Worm (Caenorhabditis elegans) whole organism, L3 larva: Measurements from ENCODE around the gene T15B12.1.

Experiments used
- R02D3.7 ChIP-seq: fragments of 150-350 bp; optimal IDR thresholded peaks from 2 replicates; lab custom pipeline; 2014; ENCODE audit warnings: missing biosample characterization, missing genetic modification characterization
- ZK546.5 ChIP-seq: sonication (generic microtip); optimal IDR thresholded peaks from 2 replicates; lab custom pipeline; 2017; ENCODE audit warnings: missing biosample characterization, missing genetic modification characterization
- aly-2 ChIP-seq: fragments of 150-350 bp; optimal IDR thresholded peaks from 2 replicates; lab custom pipeline; 2014; ENCODE audit warnings: missing biosample characterization, missing genetic modification characterization
- ama-1 ChIP-seq: fragments of 150-350 bp; optimal IDR thresholded peaks from 2 replicates; lab custom pipeline; 2018
- ceh-16 ChIP-seq: sonication (generic microtip); optimal IDR thresholded peaks from 2 replicates; lab custom pipeline; 2017; ENCODE audit warnings: missing biosample characterization, missing genetic modification characterization
- ceh-28 ChIP-seq: fragments of 150-350 bp; optimal IDR thresholded peaks from 2 replicates; lab custom pipeline; 2014; ENCODE audit warnings: missing biosample characterization, missing genetic modification reagents, missing genetic modification characterization
- daf-12 ChIP-seq: fragments of 150-350 bp; optimal IDR thresholded peaks from 2 replicates; lab custom pipeline; 2014; ENCODE audit warnings: missing biosample characterization, missing genetic modification reagents, missing genetic modification characterization
- egl-27 ChIP-seq: sonication (generic microtip); optimal IDR thresholded peaks from 4 replicates; lab custom pipeline; 2017; ENCODE audit warnings: missing biosample characterization, missing genetic modification reagents, missing genetic modification characterization
- egl-5 ChIP-seq: fragments of 150-350 bp; optimal IDR thresholded peaks from 2 replicates; lab custom pipeline; 2017; ENCODE audit warnings: missing biosample characterization, missing genetic modification reagents, missing genetic modification characterization, inconsistent platforms
- elt-1 ChIP-seq: fragments of 150-350 bp; optimal IDR thresholded peaks from 2 replicates; lab custom pipeline; 2014; ENCODE audit warnings: missing biosample characterization, missing genetic modification characterization
- elt-2 ChIP-seq: sonication (generic microtip); optimal IDR thresholded peaks from 2 replicates; lab custom pipeline; 2016; ENCODE audit warnings: missing genetic modification reagents, mild to moderate bottlenecking, missing genetic modification characterization, missing compliant biosample characterization
- eor-1 ChIP-seq, 2 experiments: fragments of 150-350 bp; optimal IDR thresholded peaks; 2 replicates each; lab custom pipeline; 2014 to 2018; ENCODE audit warnings: missing biosample characterization in 2 of 2, missing genetic modification characterization in 2 of 2
- fkh-10 ChIP-seq: sonication (generic microtip); optimal IDR thresholded peaks from 2 replicates; lab custom pipeline; 2017; ENCODE audit warnings: missing biosample characterization, missing genetic modification reagents, missing genetic modification characterization
- lin-39 ChIP-seq: fragments of 150-350 bp; optimal IDR thresholded peaks from 2 replicates; lab custom pipeline; 2018; ENCODE audit warnings: missing biosample characterization, missing genetic modification reagents, missing genetic modification characterization
- mdl-1 ChIP-seq: fragments of 150-350 bp; optimal IDR thresholded peaks from 2 replicates; lab custom pipeline; 2014; ENCODE audit warnings: missing biosample characterization, missing genetic modification characterization
- mml-1 ChIP-seq: fragments of 150-350 bp; sonication (generic microtip); optimal IDR thresholded peaks from 3 replicates; lab custom pipeline; 2014; ENCODE audit warnings: missing biosample characterization, missing genetic modification characterization
- nfya-1 ChIP-seq: sonication (generic microtip); optimal IDR thresholded peaks from 2 replicates; lab custom pipeline; 2017; ENCODE audit warnings: missing genetic modification characterization, mild to moderate bottlenecking, missing compliant biosample characterization, antibody characterized with exemption, moderate library complexity; ENCODE audit not compliant: insufficient read depth
- nhr-11 ChIP-seq: fragments of 150-350 bp; optimal IDR thresholded peaks from 2 replicates; lab custom pipeline; 2014; ENCODE audit warnings: missing biosample characterization, missing genetic modification characterization
- nhr-12 ChIP-seq: fragments of 150-350 bp; optimal IDR thresholded peaks from 2 replicates; lab custom pipeline; 2014; ENCODE audit warnings: missing biosample characterization, missing genetic modification characterization
- nhr-23 ChIP-seq: fragments of 150-350 bp; optimal IDR thresholded peaks from 2 replicates; lab custom pipeline; 2014; ENCODE audit warnings: missing biosample characterization, missing genetic modification reagents, missing genetic modification characterization
- nhr-237 ChIP-seq: fragments of 150-350 bp; optimal IDR thresholded peaks from 2 replicates; lab custom pipeline; 2014; ENCODE audit warnings: missing biosample characterization, missing genetic modification characterization
- nhr-25 ChIP-seq: sonication (generic microtip); optimal IDR thresholded peaks from 2 replicates; lab custom pipeline; 2017; ENCODE audit warnings: missing biosample characterization, missing genetic modification characterization
- nhr-43 ChIP-seq: sonication (generic microtip); optimal IDR thresholded peaks from 2 replicates; lab custom pipeline; 2016; ENCODE audit warnings: mild to moderate bottlenecking, missing genetic modification characterization, missing compliant biosample characterization; ENCODE audit not compliant: poor library complexity, severe bottlenecking
- pha-4 ChIP-seq: fragments of 150-350 bp; optimal IDR thresholded peaks from 2 replicates; lab custom pipeline; 2014; ENCODE audit warnings: missing biosample characterization, missing genetic modification reagents, missing genetic modification characterization
- pqm-1 ChIP-seq: fragments of 150-350 bp; optimal IDR thresholded peaks from 2 replicates; lab custom pipeline; 2017; ENCODE audit warnings: missing biosample characterization, missing genetic modification characterization, inconsistent platforms
- skn-1 ChIP-seq: fragments of 150-350 bp; optimal IDR thresholded peaks from 2 replicates; lab custom pipeline; 2014; ENCODE audit warnings: missing biosample characterization, missing genetic modification characterization
- snpc-4 ChIP-seq: fragments of 150-350 bp; optimal IDR thresholded peaks from 2 replicates; lab custom pipeline; 2014; ENCODE audit warnings: missing biosample characterization, missing genetic modification characterization
- tbx-2 ChIP-seq: sonication (generic microtip); optimal IDR thresholded peaks from 2 replicates; lab custom pipeline; 2016; ENCODE audit warnings: mild to moderate bottlenecking, missing genetic modification characterization, missing compliant biosample characterization
- unc-39 ChIP-seq: sonication (generic microtip); optimal IDR thresholded peaks from 4 replicates; lab custom pipeline; 2017; ENCODE audit warnings: missing biosample characterization, missing genetic modification characterization
- unc-62 ChIP-seq: fragments of 150-350 bp; sonication (generic microtip); optimal IDR thresholded peaks from 4 replicates; lab custom pipeline; 2014; ENCODE audit warnings: missing biosample characterization, missing genetic modification reagents, missing genetic modification characterization
- zag-1 ChIP-seq: fragments of 150-350 bp; optimal IDR thresholded peaks from 2 replicates; lab custom pipeline; 2014; ENCODE audit warnings: missing biosample characterization, missing genetic modification characterization
- ztf-4 ChIP-seq: fragments of 150-350 bp; optimal IDR thresholded peaks from 2 replicates; lab custom pipeline; 2014; ENCODE audit warnings: missing biosample characterization, missing genetic modification characterization

T15B12.1 gene

ce11 chrIII:5321661-5322060 lies 33.7 kb downstream of the T15B12.1 start, which contains the start of gene F52C9.3:
TSS of gene F52C9.3 (plus strand) at chrIII:5321885.
- TF ChIP-seq unc-39 (no peak), elt-1 (no peak), nfya-1 (no peak), egl-5 (tag; lab: Kevin White, UChicago) (no peak)

ce11 chrIII:5326323-5326722 lies 38.3 kb downstream of the T15B12.1 start, which contains the start of gene sorf-2:
TSS of gene sorf-2 (plus strand) at chrIII:5326623.
- TF ChIP-seq pqm-1 (tag; lab: Kevin White, UChicago) (no peak), nhr-237 (tag; lab: Kevin White, UChicago) (no peak), lin-39 (tag; lab: Kevin White, UChicago) (no peak), mml-1 (tag; lab: Kevin White, UChicago) (no peak)

- TF ChIP-seq daf-12 (tag; lab: Kevin White, UChicago) (no peak), nhr-25 (no peak), nhr-11 (tag; lab: Kevin White, UChicago) (no peak), nhr-12 (no peak), skn-1 (tag; lab: Kevin White, UChicago) (no peak), pqm-1 (tag; lab: Kevin White, UChicago) (no peak), ama-1 (no peak), aly-2 (no peak), snpc-4 (tag; lab: Kevin White, UChicago) (no peak)
Measured at ce11 chrIII:5329372-5329771, 41.4 kb downstream of the T15B12.1 start.

ce11 chrIII:5334517-5335049 lies 46.6 kb downstream of the T15B12.1 start:
- TF ChIP-seq ztf-4 (tag; lab: Kevin White, UChicago) = no peak
- no peak for TF ChIP-seq nhr-23
- TF ChIP-seq elt-2 (tag; lab: Kevin White, UChicago) = peak; percentile 76

ce11 chrIII:5338787-5339186 lies 50.8 kb downstream of the T15B12.1 start:
- TF ChIP-seq unc-62 = no peak
- no peak for TF ChIP-seq eor-1 (tag; optimal IDR thresholded peaks at IDR 0.05; lab: Kevin White, UChicago)
- TF ChIP-seq ZK546.5 (tag; lab: Kevin White, UChicago) = no peak
- TF ChIP-seq tbx-2 (tag; lab: Kevin White, UChicago) = no peak

- TF ChIP-seq unc-62 (no peak), pha-4 (tag; lab: Kevin White, UChicago) (no peak), ceh-16 (tag; lab: Kevin White, UChicago) (no peak), skn-1 (tag; lab: Kevin White, UChicago) (no peak), daf-12 (tag; lab: Kevin White, UChicago) (no peak), zag-1 (tag; lab: Kevin White, UChicago) (no peak), nhr-11 (tag; lab: Kevin White, UChicago) (no peak), ztf-4 (tag; lab: Kevin White, UChicago) (no peak), lin-39 (tag; lab: Kevin White, UChicago) (no peak)
Measured at ce11 chrIII:5340530-5340929, 52.6 kb downstream of the T15B12.1 start.

ce11 chrIII:5341382-5341781 lies 53.4 kb downstream of the T15B12.1 start, which contains the start of gene ZK121.2:
TSS of gene ZK121.2 (plus strand) at chrIII:5341682.
- TF ChIP-seq nhr-43 (tag; lab: Kevin White, UChicago) (no peak), ceh-16 (tag; lab: Kevin White, UChicago) (no peak), mdl-1 (tag; lab: Kevin White, UChicago) (no peak), nhr-25 (no peak), R02D3.7 (tag; lab: Kevin White, UChicago) (no peak), ztf-4 (tag; lab: Kevin White, UChicago) (no peak), ama-1 (no peak), fkh-10 (GFP tag; lab: Kevin White, UChicago) (no peak), ZK546.5 (tag; lab: Kevin White, UChicago) (no peak), egl-27 (no peak), nhr-11 (tag; lab: Kevin White, UChicago) (no peak), zag-1 (tag; lab: Kevin White, UChicago) (no peak), ceh-28 (tag; lab: Kevin White, UChicago) (no peak)
